Worm (Caenorhabditis elegans): ENCODE results near the gene ZK637.4.

ZK637.4 gene

DNA sequence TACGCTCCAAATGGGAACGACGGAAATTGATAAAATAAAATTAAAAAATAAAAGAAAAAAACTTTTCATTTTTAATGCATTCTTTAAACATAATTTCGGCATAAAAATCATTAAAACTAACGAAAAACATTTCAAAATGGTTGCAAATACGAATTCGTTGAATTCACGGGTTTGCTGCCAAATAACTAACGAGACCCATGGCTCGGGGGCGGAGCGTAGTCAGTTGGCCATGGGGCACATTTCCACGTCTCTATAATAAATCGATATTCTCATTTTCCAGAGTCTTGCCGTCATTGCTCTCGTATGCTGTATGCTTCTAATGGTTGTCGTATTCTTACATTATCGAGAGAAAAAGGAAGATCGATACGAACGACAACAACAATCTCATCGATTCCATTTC lies at the start of gene ZK637.4:
Gene ZK637.4, plus strand, starts transcription at position 301 of the 400 bp plus-strand sequence.
- TF ChIP-seq elt-3 (tag; optimal IDR thresholded peaks at IDR 0.05) (no peak), zip-8 (tag; optimal IDR thresholded peaks at IDR 0.05) (no peak), nhr-28 (tag; optimal IDR thresholded peaks at IDR 0.05) (no peak), lin-32 (GFP tag; optimal IDR thresholded peaks at IDR 0.05) (no peak), nhr-237 (tag; optimal IDR thresholded peaks at IDR 0.05) (no peak), bed-3 (GFP tag; optimal IDR thresholded peaks at IDR 0.05) (no peak), unc-39 (tag; optimal IDR thresholded peaks at IDR 0.05) (no peak), mls-2 (tag; optimal IDR thresholded peaks at IDR 0.05) (no peak), ztf-11 (tag; optimal IDR thresholded peaks at IDR 0.05) (no peak), pha-4 (tag; optimal IDR thresholded peaks at IDR 0.05) (no peak), lin-13 (tag; optimal IDR thresholded peaks at IDR 0.05) (no peak), ceh-43 (GFP tag; optimal IDR thresholded peaks at IDR 0.05) (no peak), ceh-39 (tag; optimal IDR thresholded peaks at IDR 0.05) (no peak), nhr-2 (tag; optimal IDR thresholded peaks at IDR 0.05) (no peak), M03D4.4 (tag; optimal IDR thresholded peaks at IDR 0.05) (no peak), blmp-1 (tag; optimal IDR thresholded peaks at IDR 0.05) (no peak)

DNA sequence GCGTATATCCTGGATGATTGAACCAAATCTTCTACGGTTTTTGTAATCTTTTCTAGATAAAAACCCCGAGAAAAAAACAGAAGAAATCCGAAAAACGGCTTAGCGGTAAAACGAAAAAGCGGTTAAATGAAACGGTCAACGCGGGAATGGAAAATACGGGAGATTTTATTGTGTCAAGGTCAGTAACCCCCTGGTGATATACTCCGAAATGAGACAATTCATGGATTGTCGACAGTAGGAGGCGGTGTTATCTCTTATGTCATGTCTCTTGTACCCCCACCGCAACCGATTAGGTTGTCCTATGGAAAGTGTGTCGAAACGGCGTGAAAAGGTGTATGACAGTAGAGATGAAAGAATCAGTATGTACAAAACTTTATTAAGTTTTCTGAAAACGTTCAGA lies 49.4 kb upstream of the ZK637.4 start:
- TF ChIP-seq sem-2 (GFP tag; optimal IDR thresholded peaks at IDR 0.05) (no peak), mls-2 (tag; optimal IDR thresholded peaks at IDR 0.05) (no peak), pha-4 (tag; optimal IDR thresholded peaks at IDR 0.05) (no peak), nhr-237 (tag; optimal IDR thresholded peaks at IDR 0.05) (no peak), cnd-1 (tag; optimal IDR thresholded peaks at IDR 0.05) (no peak), ceh-39 (tag; optimal IDR thresholded peaks at IDR 0.05) (no peak), ztf-11 (tag; optimal IDR thresholded peaks at IDR 0.05) (no peak), tbx-8 (GFP tag; optimal IDR thresholded peaks at IDR 0.05) (no peak), blmp-1 (tag; optimal IDR thresholded peaks at IDR 0.05) (no peak)

DNA sequence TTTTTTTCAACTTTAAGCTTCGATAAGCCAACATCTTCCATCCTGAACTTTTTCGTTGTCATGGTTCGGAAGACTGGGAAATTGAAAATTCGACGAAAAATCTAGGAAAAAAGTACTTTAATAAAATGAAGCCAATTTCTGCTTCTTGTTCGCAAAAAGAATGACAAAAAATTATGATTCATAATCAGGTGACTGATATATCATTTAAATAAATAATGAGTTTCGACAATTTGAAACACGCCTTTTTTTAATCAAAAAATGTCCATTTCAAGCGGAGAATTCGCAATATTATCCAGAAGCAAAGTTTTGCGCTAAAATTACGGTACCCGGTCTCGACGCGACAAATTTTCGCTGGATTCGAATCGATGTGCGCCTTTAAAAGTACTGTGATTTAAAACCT lies 48.5 kb upstream of the ZK637.4 start, which contains the start of gene F44E2.6:
Gene F44E2.6, minus strand, starts transcription at position 101 of the 400 bp plus-strand sequence.
- TF ChIP-seq snpc-4 (tag; optimal IDR thresholded peaks at IDR 0.05) = no peak
- TF ChIP-seq unc-62 (GFP tag; optimal IDR thresholded peaks at IDR 0.05) = no peak
- TF ChIP-seq flh-1 (GFP tag; optimal IDR thresholded peaks at IDR 0.05) = no peak
- no peak for TF ChIP-seq cnd-1 (tag; optimal IDR thresholded peaks at IDR 0.05)
- no peak for TF ChIP-seq pha-4 (tag; optimal IDR thresholded peaks at IDR 0.05)
- no peak for TF ChIP-seq ceh-43 (GFP tag; optimal IDR thresholded peaks at IDR 0.05)
- no peak for TF ChIP-seq ces-1 (GFP tag; optimal IDR thresholded peaks at IDR 0.05)
- TF ChIP-seq zip-8 (tag; optimal IDR thresholded peaks at IDR 0.05) = no peak
- TF ChIP-seq nhr-2 (tag; optimal IDR thresholded peaks at IDR 0.05) = no peak
- no peak for TF ChIP-seq unc-120 (tag; optimal IDR thresholded peaks at IDR 0.05; ENCODE audit: poor library complexity, severe bottlenecking)
- TF ChIP-seq elt-1 (tag; optimal IDR thresholded peaks at IDR 0.05; ENCODE audit: borderline replicate concordance, insufficient read depth) = no peak
- no peak for TF ChIP-seq mab-5 (tag; optimal IDR thresholded peaks at IDR 0.05)
- no peak for TF ChIP-seq ham-2 (GFP tag; optimal IDR thresholded peaks at IDR 0.05)
- no peak for TF ChIP-seq blmp-1 (tag; optimal IDR thresholded peaks at IDR 0.05)
- TF ChIP-seq sptf-1 (tag; optimal IDR thresholded peaks at IDR 0.05) = no peak
- TF ChIP-seq nhr-28 (tag; optimal IDR thresholded peaks at IDR 0.05) = no peak

DNA sequence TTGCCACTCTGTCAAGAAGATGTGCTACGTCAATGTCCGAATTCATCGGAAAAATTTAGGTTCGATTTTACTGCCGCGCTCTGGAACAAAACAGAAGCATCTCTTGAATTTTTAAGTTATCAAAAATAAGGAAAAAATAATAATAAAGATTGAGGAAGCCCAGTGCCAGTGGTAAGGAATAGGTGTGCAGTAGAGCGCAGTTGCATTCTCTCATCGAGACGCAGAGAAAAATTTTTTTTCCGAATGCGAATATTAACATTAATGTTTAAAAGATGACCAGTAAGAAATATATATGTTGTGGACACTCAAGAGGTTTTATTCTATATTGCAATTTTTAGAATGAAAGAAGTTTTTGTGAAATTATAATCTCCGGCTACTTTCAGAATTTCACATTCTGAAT lies 45.8 kb upstream of the ZK637.4 start:
- TF ChIP-seq unc-120 (tag; optimal IDR thresholded peaks at IDR 0.05; ENCODE audit: poor library complexity, severe bottlenecking) = no peak
- TF ChIP-seq tbx-8 (GFP tag; optimal IDR thresholded peaks at IDR 0.05) = no peak
- no peak for TF ChIP-seq ceh-43 (GFP tag; optimal IDR thresholded peaks at IDR 0.05)
- TF ChIP-seq lsy-2 (tag; optimal IDR thresholded peaks at IDR 0.05) = peak; percentile 26
- no peak for TF ChIP-seq snpc-4 (tag; optimal IDR thresholded peaks at IDR 0.05)
- TF ChIP-seq blmp-1 (tag; optimal IDR thresholded peaks at IDR 0.05) = no peak
- no peak for TF ChIP-seq ceh-39 (tag; optimal IDR thresholded peaks at IDR 0.05)
- TF ChIP-seq ham-2 (GFP tag; optimal IDR thresholded peaks at IDR 0.05) = no peak
- no peak for TF ChIP-seq ceh-83 (GFP tag; optimal IDR thresholded peaks at IDR 0.05)
- TF ChIP-seq M03D4.4 (tag; optimal IDR thresholded peaks at IDR 0.05) = no peak
- peak; percentile 57 for TF ChIP-seq mep-1 (tag; optimal IDR thresholded peaks at IDR 0.05)
- no peak for TF ChIP-seq nhr-28 (tag; optimal IDR thresholded peaks at IDR 0.05)
- TF ChIP-seq nhr-237 (tag; optimal IDR thresholded peaks at IDR 0.05) = peak; percentile 40
- no peak for TF ChIP-seq bed-3 (GFP tag; optimal IDR thresholded peaks at IDR 0.05)
- TF ChIP-seq mab-5 (tag; optimal IDR thresholded peaks at IDR 0.05) = no peak
- peak; percentile 24 for TF ChIP-seq ces-1 (GFP tag; optimal IDR thresholded peaks at IDR 0.05)
- TF ChIP-seq mls-2 (tag; optimal IDR thresholded peaks at IDR 0.05) = no peak
- TF ChIP-seq unc-62 (GFP tag; optimal IDR thresholded peaks at IDR 0.05) = no peak
- no peak for TF ChIP-seq nhr-76 (tag; optimal IDR thresholded peaks at IDR 0.05)
- peak; percentile 8 for TF ChIP-seq pha-4 (tag; optimal IDR thresholded peaks at IDR 0.05)
- no peak for TF ChIP-seq sptf-1 (tag; optimal IDR thresholded peaks at IDR 0.05)
- TF ChIP-seq cnd-1 (tag; optimal IDR thresholded peaks at IDR 0.05) = peak; percentile 15
- TF ChIP-seq drap-1 (GFP tag; optimal IDR thresholded peaks at IDR 0.05) = no peak
- TF ChIP-seq nhr-2 (tag; optimal IDR thresholded peaks at IDR 0.05) = no peak

Measured in whole organism, mixed stage, embryonic.